Fruit fly (Drosophila melanogaster) whole organism, embryonic: Measurements from ENCODE around the gene CG8460.
A peak's percentile ranks its signal among the peaks of the same experiment; 100 is the strongest.

ENCODE experiments used
- ATbp ChIP-seq: fragments of 200-800 bp; sonication (Bioruptor generic); optimal IDR thresholded peaks from 2 replicates; lab custom pipeline; 2017; ENCODE audit warnings: missing biosample characterization, mild to moderate bottlenecking, missing genetic modification characterization, missing genetic modification reagents
- Asciz ChIP-seq: fragments of 200-800 bp; sonication (Bioruptor generic); optimal IDR thresholded peaks from 2 replicates; lab custom pipeline; 2017; ENCODE audit warnings: missing biosample characterization, mild to moderate bottlenecking, missing genetic modification characterization, missing genetic modification reagents
- Bdp1 ChIP-seq: fragments of 200-800 bp; sonication (Bioruptor generic); optimal IDR thresholded peaks from 3 replicates; lab custom pipeline; 2016; ENCODE audit warnings: missing biosample characterization, missing genetic modification characterization
- Bteb2 ChIP-seq: fragments of 200-800 bp; sonication (Bioruptor generic); optimal IDR thresholded peaks from 2 replicates; lab custom pipeline; 2016; ENCODE audit warnings: missing biosample characterization, missing genetic modification characterization
- CG10979 ChIP-seq: fragments of 200-800 bp; sonication (Bioruptor generic); optimal IDR thresholded peaks from 2 replicates; lab custom pipeline; 2018; ENCODE audit warnings: missing biosample characterization, mild to moderate bottlenecking, missing genetic modification characterization, moderate library complexity
- CG11456 ChIP-seq: fragments of 200-800 bp; sonication (Bioruptor generic); IDR thresholded peaks from 3 replicates; pipeline ENCODE4 v1.3.6; 2022; ENCODE audit warnings: missing biosample characterization, missing genetic modification characterization
- CG1233 ChIP-seq: fragments of 200-800 bp; sonication (Bioruptor generic); optimal IDR thresholded peaks from 4 replicates; lab custom pipeline; 2018; ENCODE audit warnings: missing biosample characterization, mild to moderate bottlenecking, missing genetic modification characterization
- CG14050 ChIP-seq: fragments of 200-800 bp; sonication (Bioruptor generic); IDR thresholded peaks from 3 replicates; pipeline ENCODE4 v1.3.6; 2022; ENCODE audit warnings: missing biosample characterization, missing genetic modification characterization
- CG14710 ChIP-seq: fragments of 200-800 bp; sonication (Bioruptor generic); optimal IDR thresholded peaks from 3 replicates; lab custom pipeline; 2019; ENCODE audit warnings: missing biosample characterization, mild to moderate bottlenecking, missing genetic modification characterization, moderate library complexity
- CG1647 ChIP-seq: fragments of 200-800 bp; sonication (Bioruptor generic); optimal IDR thresholded peaks from 3 replicates; lab custom pipeline; 2016; ENCODE audit warnings: missing biosample characterization, missing genetic modification characterization
- CG17359 ChIP-seq: fragments of 200-800 bp; sonication (Bioruptor generic); optimal IDR thresholded peaks from 3 replicates; lab custom pipeline; 2018; ENCODE audit warnings: missing biosample characterization, mild to moderate bottlenecking, missing genetic modification characterization, moderate library complexity
- CG17361 ChIP-seq: fragments of 200-800 bp; sonication (Bioruptor generic); IDR thresholded peaks from 3 replicates; pipeline ENCODE4 v1.3.6; 2022; ENCODE audit warnings: missing biosample characterization, missing genetic modification characterization
- CG17385 ChIP-seq: fragments of 200-800 bp; sonication (Bioruptor generic); optimal IDR thresholded peaks from 3 replicates; lab custom pipeline; 2018; ENCODE audit warnings: missing biosample characterization, mild to moderate bottlenecking, missing genetic modification characterization
- CG32532 ChIP-seq: fragments of 200-800 bp; sonication (Bioruptor generic); IDR thresholded peaks from 2 replicates; pipeline ENCODE4 v1.3.6; 2022; ENCODE audit warnings: missing biosample characterization, missing genetic modification characterization
- CG33213 ChIP-seq: fragments of 200-800 bp; sonication (Bioruptor generic); optimal IDR thresholded peaks from 3 replicates; lab custom pipeline; 2016; ENCODE audit warnings: missing biosample characterization, missing genetic modification characterization
- CG5245 ChIP-seq: fragments of 200-800 bp; sonication (Bioruptor generic); optimal IDR thresholded peaks from 3 replicates; lab custom pipeline; 2016; ENCODE audit warnings: missing biosample characterization, missing genetic modification characterization
- CG7839 ChIP-seq: fragments of 200-800 bp; sonication (Bioruptor generic); optimal IDR thresholded peaks from 3 replicates; lab custom pipeline; 2018; ENCODE audit warnings: missing biosample characterization, mild to moderate bottlenecking, missing genetic modification characterization, moderate library complexity
- CG7987 ChIP-seq: fragments of 200-800 bp; sonication (Bioruptor generic); optimal IDR thresholded peaks from 2 replicates; lab custom pipeline; 2018; ENCODE audit warnings: missing biosample characterization, mild to moderate bottlenecking, missing genetic modification characterization, moderate library complexity
- CG8359 ChIP-seq: fragments of 200-800 bp; sonication (Bioruptor generic); optimal IDR thresholded peaks from 2 replicates; lab custom pipeline; 2017; ENCODE audit warnings: missing biosample characterization, mild to moderate bottlenecking, missing genetic modification characterization, borderline replicate concordance
- CG8478 ChIP-seq: fragments of >200 bp; optimal IDR thresholded peaks from 2 replicates; lab custom pipeline; 2018
- CG8924 ChIP-seq: fragments of 200-800 bp; optimal IDR thresholded peaks from 3 replicates; lab custom pipeline; 2019; ENCODE audit warnings: missing biosample characterization, mild to moderate bottlenecking, missing genetic modification characterization, moderate library complexity
- CTCF ChIP-seq: fragments of 200-800 bp; sonication (Bioruptor generic); optimal IDR thresholded peaks from 2 replicates; lab custom pipeline; 2017; ENCODE audit warnings: missing biosample characterization, mild to moderate bottlenecking, missing genetic modification characterization, moderate library complexity
- D19B ChIP-seq: fragments of 200-800 bp; sonication (Bioruptor generic); optimal IDR thresholded peaks from 2 replicates; lab custom pipeline; 2017; ENCODE audit warnings: missing biosample characterization, mild to moderate bottlenecking, missing genetic modification characterization
- Dfd ChIP-seq, 2 experiments: fragments of >200 bp; optimal IDR thresholded peaks; 2 replicates each; lab custom pipeline; 2017; ENCODE audit warnings: missing biosample characterization in 2 of 2, missing genetic modification characterization in 2 of 2
- Hsf ChIP-seq: fragments of 200-800 bp; sonication (Bioruptor generic); optimal IDR thresholded peaks from 3 replicates; lab custom pipeline; 2016; ENCODE audit warnings: missing biosample characterization, missing genetic modification characterization
- Lpt ChIP-seq: fragments of >200 bp; optimal IDR thresholded peaks from 2 replicates; lab custom pipeline; 2018; ENCODE audit warnings: missing biosample characterization, missing genetic modification characterization
- NFAT ChIP-seq: fragments of 200-800 bp; sonication (Bioruptor generic); IDR thresholded peaks from 2 replicates; pipeline ENCODE4 v1.3.6; 2022; ENCODE audit warnings: missing biosample characterization, missing genetic modification characterization
- NfI ChIP-seq: fragments of 200-800 bp; sonication (Bioruptor generic); optimal IDR thresholded peaks from 3 replicates; lab custom pipeline; 2018; ENCODE audit warnings: missing biosample characterization, mild to moderate bottlenecking, missing genetic modification characterization, moderate library complexity
- Trl ChIP-seq, 3 experiments: fragments of >200 bp in 2 of 3; fragments of 200-800 bp in 1 of 3; sonication (Bioruptor generic) in 1 of 3; optimal IDR thresholded peaks; 2 replicates in 1 of 3; 3 replicates in 2 of 3; lab custom pipeline; 2016 to 2017; ENCODE audit warnings: missing biosample characterization in 1 of 3, missing genetic modification characterization in 1 of 3
- ab ChIP-seq: fragments of 200-800 bp; sonication (Bioruptor generic); optimal IDR thresholded peaks from 2 replicates; lab custom pipeline; 2016; ENCODE audit warnings: missing biosample characterization, missing genetic modification characterization
- amos ChIP-seq: fragments of 200-800 bp; sonication (Bioruptor generic); IDR thresholded peaks from 2 replicates; pipeline ENCODE4 v1.3.6; 2022; ENCODE audit warnings: missing biosample characterization, missing genetic modification characterization; ENCODE audit not compliant: partially characterized antibody
- ap ChIP-seq: fragments of 200-800 bp; sonication (Bioruptor generic); IDR thresholded peaks from 2 replicates; pipeline ENCODE4 v1.3.6; 2022; ENCODE audit warnings: missing biosample characterization, missing genetic modification characterization
- ato ChIP-seq: fragments of 200-800 bp; sonication (Bioruptor generic); IDR thresholded peaks from 2 replicates; pipeline ENCODE4 v1.3.6; 2022; ENCODE audit warnings: missing biosample characterization, missing genetic modification characterization; ENCODE audit not compliant: partially characterized antibody
- cas ChIP-seq: fragments of 200-800 bp; sonication (Bioruptor generic); IDR thresholded peaks from 2 replicates; pipeline ENCODE4 v1.3.6; 2022; ENCODE audit warnings: missing biosample characterization, missing genetic modification characterization
- chinmo ChIP-seq: fragments of 200-800 bp; sonication (Bioruptor generic); IDR thresholded peaks from 4 replicates; pipeline ENCODE4 v1.3.6; 2022; ENCODE audit warnings: missing biosample characterization, missing genetic modification characterization; ENCODE audit not compliant: partially characterized antibody
- chn ChIP-seq: fragments of 200-800 bp; sonication (Bioruptor generic); optimal IDR thresholded peaks from 2 replicates; lab custom pipeline; 2016; ENCODE audit warnings: missing biosample characterization, missing genetic modification characterization
- crp ChIP-seq, 2 experiments: fragments of 200-800 bp; sonication (Bioruptor generic); optimal IDR thresholded peaks; 2 replicates in 1 of 2; 3 replicates in 1 of 2; lab custom pipeline; 2017; ENCODE audit warnings: missing biosample characterization in 2 of 2, missing genetic modification characterization in 2 of 2, mild to moderate bottlenecking in 1 of 2, moderate library complexity in 1 of 2
- dati ChIP-seq: fragments of 200-800 bp; sonication (Bioruptor generic); IDR thresholded peaks from 2 replicates; pipeline ENCODE4 v1.3.6; 2022; ENCODE audit warnings: missing biosample characterization, missing genetic modification characterization
- dmrt11E ChIP-seq: fragments of 200-800 bp; sonication (Bioruptor generic); optimal IDR thresholded peaks from 3 replicates; lab custom pipeline; 2018; ENCODE audit warnings: missing biosample characterization, mild to moderate bottlenecking, missing genetic modification characterization, moderate library complexity
- dmrt99B ChIP-seq: fragments of 200-800 bp; sonication (Bioruptor generic); optimal IDR thresholded peaks from 2 replicates; lab custom pipeline; 2018; ENCODE audit warnings: missing biosample characterization, mild to moderate bottlenecking, missing genetic modification characterization, moderate library complexity
- gcm ChIP-seq: fragments of 200-800 bp; sonication (Bioruptor generic); optimal IDR thresholded peaks from 2 replicates; lab custom pipeline; 2019; ENCODE audit warnings: missing biosample characterization, mild to moderate bottlenecking, missing genetic modification characterization, moderate library complexity
- h ChIP-seq: fragments of >200 bp; optimal IDR thresholded peaks from 2 replicates; lab custom pipeline; 2017
- ham ChIP-seq: fragments of 200-800 bp; sonication (Bioruptor generic); IDR thresholded peaks from 2 replicates; pipeline ENCODE4 v1.3.6; 2022; ENCODE audit warnings: missing biosample characterization, missing genetic modification characterization
- hbn ChIP-seq: fragments of 200-800 bp; sonication (Bioruptor generic); IDR thresholded peaks from 2 replicates; pipeline ENCODE4 v1.3.6; 2022; ENCODE audit warnings: missing biosample characterization, missing genetic modification characterization; ENCODE audit not compliant: partially characterized antibody
- her ChIP-seq: fragments of 200-800 bp; sonication (Bioruptor generic); optimal IDR thresholded peaks from 2 replicates; lab custom pipeline; 2016; ENCODE audit warnings: missing biosample characterization, missing genetic modification characterization
- lmd ChIP-seq: fragments of 200-800 bp; sonication (Bioruptor generic); IDR thresholded peaks from 2 replicates; pipeline ENCODE4 v1.3.6; 2022; ENCODE audit warnings: missing biosample characterization, missing genetic modification characterization
- p53 ChIP-seq: fragments of 200-800 bp; sonication (Bioruptor generic); optimal IDR thresholded peaks from 2 replicates; lab custom pipeline; 2016; ENCODE audit warnings: missing biosample characterization, missing genetic modification characterization
- pros ChIP-seq: fragments of 200-800 bp; sonication (Bioruptor generic); optimal IDR thresholded peaks from 3 replicates; lab custom pipeline; 2019; ENCODE audit warnings: missing biosample characterization, mild to moderate bottlenecking, missing genetic modification characterization, moderate library complexity
- rib ChIP-seq: fragments of 200-800 bp; sonication (Bioruptor generic); IDR thresholded peaks from 2 replicates; pipeline ENCODE4 v1.3.6; 2022; ENCODE audit warnings: missing biosample characterization, missing genetic modification characterization
- tio ChIP-seq: fragments of 200-800 bp; sonication (Bioruptor generic); optimal IDR thresholded peaks from 2 replicates; lab custom pipeline; 2017; ENCODE audit warnings: missing biosample characterization, missing genetic modification characterization, inconsistent platforms
- usp ChIP-seq: fragments of >200 bp; optimal IDR thresholded peaks from 2 replicates; lab custom pipeline; 2017; ENCODE audit warnings: missing biosample characterization, missing genetic modification characterization
- wek ChIP-seq: fragments of 200-800 bp; sonication (Bioruptor generic); optimal IDR thresholded peaks from 3 replicates; lab custom pipeline; 2018; ENCODE audit warnings: missing biosample characterization, mild to moderate bottlenecking, missing genetic modification characterization, moderate library complexity

The CG8460 gene

dm6 chr2L:8156682-8157081, 40.3 kb upstream of the CG8460 start (continued):
- peak; percentile 38 for TF ChIP-seq NFAT (GFP tag; lab: Robert Waterston, UW)
- peak; percentile 0 for TF ChIP-seq CTCF (GFP tag; lab: Kevin White, UChicago)
- TF ChIP-seq D19B (GFP tag; lab: Kevin White, UChicago) = peak; percentile 37
- TF ChIP-seq NfI = peak; percentile 73
- TF ChIP-seq CG1233 = peak; percentile 53
- TF ChIP-seq Bteb2 (GFP tag; lab: Kevin White, UChicago) = peak; percentile 74
- peak; percentile 76 for TF ChIP-seq CG7839 (tag; lab: Kevin White, UChicago)
- peak; percentile 69 for TF ChIP-seq CG8924
- TF ChIP-seq rib (GFP tag; lab: Robert Waterston, UW) = no peak
- TF ChIP-seq Bdp1 = peak; percentile 68
- TF ChIP-seq CG10979 (tag; lab: Kevin White, UChicago) = peak; percentile 64
- TF ChIP-seq p53 (GFP tag; lab: Kevin White, UChicago) = peak; percentile 43
- peak; percentile 79 for TF ChIP-seq CG32532 (GFP tag; lab: Robert Waterston, UW)
- peak; percentile 47 for TF ChIP-seq her (GFP tag; lab: Kevin White, UChicago)
- TF ChIP-seq tio (GFP tag; lab: Kevin White, UChicago) = peak; percentile 39
- TF ChIP-seq CG1647 = peak; percentile 75
- TF ChIP-seq amos (GFP tag; lab: Robert Waterston, UW) = peak; percentile 28; the same call in 1 of the 2 replicates
- TF ChIP-seq CG17385 = peak; percentile 68
- TF ChIP-seq Dfd (GFP tag; optimal IDR thresholded peaks at IDR 0.05; lab: Kevin White, UChicago) = no peak
- TF ChIP-seq chn (GFP tag; lab: Kevin White, UChicago) = peak; percentile 77
- peak; percentile 79 for TF ChIP-seq Hsf (GFP tag; lab: Kevin White, UChicago)
- TF ChIP-seq chinmo (GFP tag; lab: Robert Waterston, UW) = no peak
- no peak for TF ChIP-seq ATbp
- no peak for TF ChIP-seq pros (GFP tag; lab: Kevin White, UChicago)
- TF ChIP-seq CG5245 (GFP tag; lab: Kevin White, UChicago) = peak; percentile 45
- TF ChIP-seq Lpt = no peak
- TF ChIP-seq CG17359 (tag; lab: Kevin White, UChicago) = peak; percentile 80
- TF ChIP-seq CG14710 = peak; percentile 77
- TF ChIP-seq hbn (GFP tag; lab: Robert Waterston, UW) = no peak
- TF ChIP-seq lmd (GFP tag; lab: Robert Waterston, UW) = peak; percentile 65
- peak; percentile 42 for TF ChIP-seq CG7987 (GFP tag; lab: Kevin White, UChicago)
- TF ChIP-seq cas (GFP tag; lab: Robert Waterston, UW) = peak; percentile 66; the same call in 1 of the 2 replicates
- TF ChIP-seq CG8359 (GFP tag; lab: Kevin White, UChicago) = no peak
- TF ChIP-seq dmrt99B = peak; percentile 68
- no peak for TF ChIP-seq wek (GFP tag; lab: Kevin White, UChicago)
- no peak for TF ChIP-seq dati (GFP tag; lab: Robert Waterston, UW)
- TF ChIP-seq CG11456 (GFP tag; lab: Robert Waterston, UW) = no peak
- TF ChIP-seq crp (GFP tag; optimal IDR thresholded peaks at IDR 0.05; lab: Kevin White, UChicago) = peak; percentile 92 to 99
- TF ChIP-seq h (lab: Kevin White, UChicago) = no peak
- no peak for TF ChIP-seq ap (GFP tag; lab: Robert Waterston, UW)
- TF ChIP-seq CG17361 (GFP tag; lab: Robert Waterston, UW) = peak; percentile 70
- peak; percentile 50 for TF ChIP-seq ab (GFP tag; lab: Kevin White, UChicago)
- no peak for TF ChIP-seq ham (GFP tag; lab: Robert Waterston, UW)
- peak; percentile 65 for TF ChIP-seq CG14050 (GFP tag; lab: Robert Waterston, UW)
- no peak for TF ChIP-seq CG8478 (lab: Kevin White, UChicago)
- peak; percentile 40 for TF ChIP-seq Asciz (GFP tag; lab: Kevin White, UChicago)
- no peak for TF ChIP-seq usp (GFP tag; lab: Kevin White, UChicago)
- TF ChIP-seq dmrt11E (tag; lab: Kevin White, UChicago) = peak; percentile 38
- no peak for TF ChIP-seq Trl (optimal IDR thresholded peaks at IDR 0.05; lab: Kevin White, UChicago)
- TF ChIP-seq Trl (GFP tag; optimal IDR thresholded peaks at IDR 0.05; lab: Kevin White, UChicago) = peak; percentile 77
- TF ChIP-seq ato (GFP tag; lab: Robert Waterston, UW) = no peak
- peak; percentile 30 for TF ChIP-seq gcm (GFP tag; lab: Kevin White, UChicago)
- peak; percentile 74 for TF ChIP-seq CG33213 (GFP tag; lab: Kevin White, UChicago)
